Fruit fly (Drosophila melanogaster): ENCODE results near the gene lft.

Gene lft

dm6 chr2L:10381890-10382450 lies 17.7 kb downstream of the lft start, which contains the start of gene CG5096 (continued):
- TF ChIP-seq vfl (GFP tag; optimal IDR thresholded peaks at IDR 0.05) (peak; percentile 57), z (GFP tag; IDR thresholded peaks at IDR 0.05) (no peak), Antp (GFP tag; optimal IDR thresholded peaks at IDR 0.05) (peak; percentile 48), sob (GFP tag; IDR thresholded peaks at IDR 0.05) (peak; percentile 92; the same call in 1 of the 2 replicates), chinmo (GFP tag; IDR thresholded peaks at IDR 0.05; ENCODE audit: partially characterized antibody) (no peak), CG14050 (GFP tag; IDR thresholded peaks at IDR 0.05) (peak; percentile 87), grn (GFP tag; optimal IDR thresholded peaks at IDR 0.05) (peak; percentile 97), Hr39 (optimal IDR thresholded peaks at IDR 0.05) (no peak), ci (GFP tag; IDR thresholded peaks at IDR 0.05) (peak; percentile 94), CG10267 (tag; optimal IDR thresholded peaks at IDR 0.05) (peak; percentile 80), Aef1 (GFP tag; IDR thresholded peaks at IDR 0.05) (peak; percentile 88), stwl (tag; optimal IDR thresholded peaks at IDR 0.05) (no peak), Mrtf (GFP tag; IDR thresholded peaks at IDR 0.05) (no peak; the same call in 2 of the 3 replicates), CG11398 (GFP tag; optimal IDR thresholded peaks at IDR 0.05) (peak; percentile 62), sc (optimal IDR thresholded peaks at IDR 0.05) (no peak), sc (GFP tag; optimal IDR thresholded peaks at IDR 0.05) (peak; percentile 51), NFAT (GFP tag; IDR thresholded peaks at IDR 0.05) (no peak; the same call in 1 of the 2 replicates), gsb-n (tag; optimal IDR thresholded peaks at IDR 0.05) (peak; percentile 72), HLH3B (GFP tag; IDR thresholded peaks at IDR 0.05) (peak; percentile 93; the same call in 1 of the 2 replicates), CG14441 (GFP tag; IDR thresholded peaks at IDR 0.05) (peak; percentile 92), CG10274 (GFP tag; optimal IDR thresholded peaks at IDR 0.05) (peak; percentile 46), Hmr (GFP tag; optimal IDR thresholded peaks at IDR 0.05) (peak; percentile 94), Hand (GFP tag; optimal IDR thresholded peaks at IDR 0.05) (peak; percentile 89), CG9797 (GFP tag; optimal IDR thresholded peaks at IDR 0.05) (no peak), CG6175 (GFP tag; IDR thresholded peaks at IDR 0.05) (peak; percentile 63; the same call in 1 of the 3 replicates), CG18476 (GFP tag; optimal IDR thresholded peaks at IDR 0.05) (peak; percentile 84), crol (GFP tag; IDR thresholded peaks at IDR 0.05) (no peak), eve (GFP tag; optimal IDR thresholded peaks at IDR 0.05) (peak in 1 of 2 experiments; percentile 78), tio (GFP tag; optimal IDR thresholded peaks at IDR 0.05) (peak; percentile 68), Mad (GFP tag; optimal IDR thresholded peaks at IDR 0.05) (peak; percentile 47), bowl (GFP tag; IDR thresholded peaks at IDR 0.05) (peak; percentile 53; the same call in 1 of the 2 replicates), CG15073 (GFP tag; optimal IDR thresholded peaks at IDR 0.05) (peak; percentile 16), knrl (GFP tag; IDR thresholded peaks at IDR 0.05; ENCODE audit: partially characterized antibody) (no peak), CG8924 (tag; optimal IDR thresholded peaks at IDR 0.05) (peak; percentile 94), CG3065 (GFP tag; optimal IDR thresholded peaks at IDR 0.05) (peak; percentile 32), fd3F (GFP tag; optimal IDR thresholded peaks at IDR 0.05) (peak; percentile 87), esg (GFP tag; conservative IDR thresholded peaks at IDR 0.05) (peak; percentile 82), Hr78 (GFP tag; optimal IDR thresholded peaks at IDR 0.05) (no peak), ac (GFP tag; optimal IDR thresholded peaks at IDR 0.05) (no peak), HLHmδ (GFP tag; optimal IDR thresholded peaks at IDR 0.05) (no peak), CG12391 (tag; optimal IDR thresholded peaks at IDR 0.05) (peak; percentile 91), CG15514 (GFP tag; optimal IDR thresholded peaks at IDR 0.05) (peak; percentile 85), BtbVII (GFP tag; optimal IDR thresholded peaks at IDR 0.05) (peak; percentile 90), vnd (GFP tag; IDR thresholded peaks at IDR 0.05; ENCODE audit: partially characterized antibody) (no peak), gce (GFP tag; IDR thresholded peaks at IDR 0.05) (no peak; the same call in 2 of the 3 replicates), slou (GFP tag; optimal IDR thresholded peaks at IDR 0.05) (peak; percentile 10), CG15011 (GFP tag; optimal IDR thresholded peaks at IDR 0.05) (peak; percentile 84), CG15479 (GFP tag; optimal IDR thresholded peaks at IDR 0.05) (no peak), HmgD (GFP tag; optimal IDR thresholded peaks at IDR 0.05) (no peak), CG16815 (GFP tag; optimal IDR thresholded peaks at IDR 0.05) (peak; percentile 14)

Measured in whole organism, embryonic.